Worm (Caenorhabditis elegans): ENCODE data around the gene C05C12.1.

DNA sequence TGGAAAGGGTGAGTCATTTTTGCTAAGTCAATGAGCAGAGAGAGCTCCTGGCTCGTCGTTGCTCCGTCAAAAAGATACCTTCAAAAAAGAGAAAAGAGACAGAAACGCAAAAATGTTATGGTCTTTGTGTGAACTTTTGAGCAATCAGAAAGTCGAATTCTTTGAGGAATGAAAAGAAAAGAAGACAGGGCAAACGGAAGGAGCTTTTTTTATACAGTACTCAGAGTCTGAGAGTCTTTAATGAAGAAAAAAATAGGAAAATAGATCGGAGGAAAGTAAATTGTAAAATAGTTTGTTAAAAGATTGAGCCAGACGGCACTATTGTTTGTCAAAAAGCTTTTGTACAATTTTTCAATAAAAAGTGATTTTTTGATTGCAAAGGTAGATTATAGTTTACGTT lies 15.7 kb downstream of the C05C12.1 start:
- TF ChIP-seq him-1 (tag; optimal IDR thresholded peaks at IDR 0.05): no peak
- no peak for TF ChIP-seq W03F9.2 (tag; optimal IDR thresholded peaks at IDR 0.05)
- TF ChIP-seq dao-5 (tag; optimal IDR thresholded peaks at IDR 0.05): no peak

All from whole organism, L4/young adult.